Worm (Caenorhabditis elegans): ENCODE measurements around the gene acs-18.

- TF ChIP-seq aly-1 (tag; optimal IDR thresholded peaks at IDR 0.05), result no peak
- TF ChIP-seq hmbx-1 (tag; optimal IDR thresholded peaks at IDR 0.05), result no peak
- TF ChIP-seq ets-7 (tag; optimal IDR thresholded peaks at IDR 0.05), result no peak
- TF ChIP-seq ama-1 (optimal IDR thresholded peaks at IDR 0.05), result no peak
- no peak for TF ChIP-seq sea-1 (GFP tag; conservative IDR thresholded peaks at IDR 0.05)
- TF ChIP-seq flt-1 (GFP tag; IDR thresholded peaks at IDR 0.05), result no peak
- TF ChIP-seq ceh-36 (tag; optimal IDR thresholded peaks at IDR 0.05), result no peak
- no peak for TF ChIP-seq hnd-1 (tag; optimal IDR thresholded peaks at IDR 0.05)
- no peak for TF ChIP-seq scrt-1 (GFP tag; IDR thresholded peaks at IDR 0.05)
- TF ChIP-seq tbx-37 (GFP tag; conservative IDR thresholded peaks at IDR 0.05), result no peak
- no peak for TF ChIP-seq ceh-13 (GFP tag; optimal IDR thresholded peaks at IDR 0.05)
- TF ChIP-seq hmg-4 (GFP tag; optimal IDR thresholded peaks at IDR 0.05), result no peak
- no peak for TF ChIP-seq tra-4 (tag; optimal IDR thresholded peaks at IDR 0.05)
Measured at ce11 chrIV:10286655-10287054, 26.8 kb downstream of the acs-18 start, which contains the start of gene ebax-1.

Data from whole organism, early embryonic.